Fruit fly (Drosophila melanogaster) whole organism, wandering third instar larva: ENCODE measurements around the gene CG42558.
"Not testable (repeated sequence)": the region's sequence is repeated elsewhere in the genome, so short reads cannot be mapped to it uniquely, and the experiment has no call there.

ENCODE experiments used
- Abd-B ChIP-seq: fragments of >200 bp; optimal IDR thresholded peaks from 2 replicates; lab custom pipeline; 2017; ENCODE audit warnings: missing biosample characterization, missing genetic modification characterization
- CG32264 ChIP-seq: fragments of 200-800 bp; sonication (Bioruptor generic); optimal IDR thresholded peaks from 2 replicates; lab custom pipeline; 2016; ENCODE audit warnings: missing biosample characterization, missing genetic modification characterization
- CrebA ChIP-seq: fragments of 200-800 bp; sonication (Bioruptor generic); optimal IDR thresholded peaks from 2 replicates; lab custom pipeline; 2016; ENCODE audit warnings: missing biosample characterization, mild to moderate bottlenecking, missing genetic modification characterization, borderline replicate concordance
- Dfd ChIP-seq: fragments of >200 bp; optimal IDR thresholded peaks from 2 replicates; lab custom pipeline; 2017; ENCODE audit warnings: missing biosample characterization, missing genetic modification characterization
- Dif ChIP-seq: fragments of 200-275, 200-300 bp; sonication (Bioruptor generic); optimal IDR thresholded peaks from 2 replicates; lab custom pipeline; 2018; ENCODE audit warnings: missing biosample characterization, missing genetic modification characterization; ENCODE audit not compliant: partially characterized antibody
- GATAd ChIP-seq: sonication (Bioruptor generic); optimal IDR thresholded peaks from 2 replicates; lab custom pipeline; 2016; ENCODE audit warnings: missing biosample characterization, missing genetic modification characterization
- Hr83 ChIP-seq: fragments of 200-300 bp; sonication (Bioruptor generic); optimal IDR thresholded peaks from 2 replicates; lab custom pipeline; 2016; ENCODE audit warnings: missing biosample characterization, mild to moderate bottlenecking, missing genetic modification characterization, moderate library complexity; ENCODE audit not compliant: poor library complexity, severe bottlenecking
- Jra ChIP-seq: sonication (Bioruptor generic); optimal IDR thresholded peaks from 2 replicates; lab custom pipeline; 2016; ENCODE audit warnings: missing biosample characterization, missing genetic modification characterization
- Mio ChIP-seq: sonication (Bioruptor generic); optimal IDR thresholded peaks from 2 replicates; lab custom pipeline; 2016; ENCODE audit warnings: missing biosample characterization, missing genetic modification characterization
- Myc ChIP-seq: fragments of >200 bp; optimal IDR thresholded peaks from 2 replicates; lab custom pipeline; 2017
- N ChIP-seq: fragments of >200 bp; optimal IDR thresholded peaks from 2 replicates; lab custom pipeline; 2018; ENCODE audit warnings: missing biosample characterization, missing external identifiers, missing genetic modification characterization
- Sp1 ChIP-seq: fragments of 200-800 bp; sonication (Bioruptor generic); optimal IDR thresholded peaks from 3 replicates; lab custom pipeline; 2019; ENCODE audit warnings: missing biosample characterization, mild to moderate bottlenecking, missing genetic modification characterization, moderate library complexity
- Vsx2 ChIP-seq: fragments of 200-300, 225-300 bp; sonication (Bioruptor generic); optimal IDR thresholded peaks from 2 replicates; lab custom pipeline; 2018; ENCODE audit warnings: missing biosample characterization, missing genetic modification characterization; ENCODE audit not compliant: partially characterized antibody
- dl ChIP-seq, 2 experiments: fragments of 175-275, 200-275 bp in 1 of 2; fragments of 200-275 bp in 1 of 2; sonication (Bioruptor generic); optimal IDR thresholded peaks; lab custom pipeline; 2018; ENCODE audit warnings: mild to moderate bottlenecking in 2 of 2, missing biosample characterization in 2 of 2, missing genetic modification characterization in 2 of 2, moderate library complexity in 2 of 2; ENCODE audit not compliant: partially characterized antibody in 2 of 2, insufficient read depth in 1 of 2
- dmrt93B ChIP-seq: fragments of 200-800 bp; sonication (Bioruptor generic); optimal IDR thresholded peaks from 2 replicates; lab custom pipeline; 2018; ENCODE audit warnings: missing biosample characterization, mild to moderate bottlenecking, missing genetic modification characterization
- dsf ChIP-seq: sonication (Bioruptor generic); optimal IDR thresholded peaks from 2 replicates; lab custom pipeline; 2016; ENCODE audit warnings: missing biosample characterization, missing genetic modification characterization, borderline replicate concordance
- ey ChIP-seq: fragments of 200-800 bp; sonication (Bioruptor generic); optimal IDR thresholded peaks from 2 replicates; lab custom pipeline; 2016; ENCODE audit warnings: missing biosample characterization, missing genetic modification characterization
- foxo ChIP-seq, 2 experiments: fragments of 200-800 bp; sonication (Bioruptor generic); optimal IDR thresholded peaks; 2 replicates in 1 of 2; 3 replicates in 1 of 2; lab custom pipeline; 2016 to 2017; ENCODE audit warnings: missing biosample characterization in 2 of 2, missing genetic modification characterization in 2 of 2
- fru ChIP-seq: fragments of 200-800 bp; sonication (Bioruptor generic); optimal IDR thresholded peaks from 3 replicates; lab custom pipeline; 2016; ENCODE audit warnings: missing biosample characterization, mild to moderate bottlenecking, missing genetic modification characterization
- h ChIP-seq: fragments of 200-800 bp; sonication (Bioruptor generic); optimal IDR thresholded peaks from 3 replicates; lab custom pipeline; 2016; ENCODE audit warnings: missing biosample characterization, mild to moderate bottlenecking, missing genetic modification characterization
- jim ChIP-seq: fragments of 175-275, 200-325 bp; sonication (Bioruptor generic); optimal IDR thresholded peaks from 2 replicates; lab custom pipeline; 2016; ENCODE audit warnings: missing biosample characterization, mild to moderate bottlenecking, missing genetic modification characterization
- lola ChIP-seq: fragments of >200 bp; optimal IDR thresholded peaks from 2 replicates; lab custom pipeline; 2017; ENCODE audit warnings: missing biosample characterization, missing genetic modification characterization
- pan ChIP-seq: fragments of >200 bp; optimal IDR thresholded peaks from 2 replicates; lab custom pipeline; 2017
- psq ChIP-seq: fragments of 200-800 bp; sonication (Bioruptor generic); optimal IDR thresholded peaks from 3 replicates; lab custom pipeline; 2017; ENCODE audit warnings: missing biosample characterization, mild to moderate bottlenecking, missing genetic modification characterization, moderate library complexity
- rgr ChIP-seq: fragments of 200-800 bp; sonication (Bioruptor generic); optimal IDR thresholded peaks from 3 replicates; lab custom pipeline; 2016; ENCODE audit warnings: missing biosample characterization, mild to moderate bottlenecking, missing genetic modification characterization
- sage ChIP-seq: fragments of 200-800 bp; sonication (Bioruptor generic); optimal IDR thresholded peaks from 2 replicates; lab custom pipeline; 2016; ENCODE audit warnings: missing biosample characterization, mild to moderate bottlenecking, missing genetic modification characterization
- tai ChIP-seq: sonication (Bioruptor generic); optimal IDR thresholded peaks from 2 replicates; lab custom pipeline; 2016; ENCODE audit warnings: missing biosample characterization, missing genetic modification characterization
- usp ChIP-seq: fragments of >200 bp; optimal IDR thresholded peaks from 2 replicates; lab custom pipeline; 2017; ENCODE audit warnings: missing biosample characterization, missing genetic modification characterization
- woc ChIP-seq: sonication (Bioruptor generic); optimal IDR thresholded peaks from 2 replicates; lab custom pipeline; 2016; ENCODE audit warnings: missing biosample characterization, mild to moderate bottlenecking, missing genetic modification characterization

The CG42558 gene

DNA sequence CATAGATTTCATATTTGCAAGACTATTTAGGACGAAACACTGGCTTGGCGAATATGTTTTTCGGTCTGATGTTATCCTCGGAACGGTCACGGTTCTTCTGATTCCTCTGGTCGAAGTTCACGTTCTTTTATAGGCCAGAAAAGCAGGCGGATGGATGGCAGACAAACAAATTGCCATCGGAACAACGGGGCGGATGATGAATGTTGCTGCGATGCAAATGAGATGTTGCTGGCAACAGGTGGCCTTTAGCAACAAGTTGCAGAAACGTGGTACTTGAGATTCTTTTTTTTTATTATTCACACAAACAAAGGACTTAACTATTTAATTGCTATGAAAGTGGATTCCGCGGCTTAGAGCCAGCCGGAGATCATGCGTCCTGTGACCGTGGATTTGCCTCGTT is 18.8 kb upstream of the CG42558 start, which contains the start of gene Capa:
Capa (minus strand) TSS at position 101 of the 400 bp plus-strand sequence.
- TF ChIP-seq dmrt93B (GFP tag; lab: Kevin White, UChicago) (no peak), psq (GFP tag; lab: Kevin White, UChicago) (no peak), foxo (GFP tag; optimal IDR thresholded peaks at IDR 0.05; lab: Kevin White, UChicago) (no peak), Abd-B (GFP tag; lab: Kevin White, UChicago) (no peak), Dfd (GFP tag; lab: Kevin White, UChicago) (no peak), tai (GFP tag; lab: Kevin White, UChicago) (no peak), Sp1 (GFP tag; lab: Kevin White, UChicago) (no peak), GATAd (GFP tag; lab: Kevin White, UChicago) (no peak), CrebA (GFP tag; lab: Kevin White, UChicago) (no peak)

DNA sequence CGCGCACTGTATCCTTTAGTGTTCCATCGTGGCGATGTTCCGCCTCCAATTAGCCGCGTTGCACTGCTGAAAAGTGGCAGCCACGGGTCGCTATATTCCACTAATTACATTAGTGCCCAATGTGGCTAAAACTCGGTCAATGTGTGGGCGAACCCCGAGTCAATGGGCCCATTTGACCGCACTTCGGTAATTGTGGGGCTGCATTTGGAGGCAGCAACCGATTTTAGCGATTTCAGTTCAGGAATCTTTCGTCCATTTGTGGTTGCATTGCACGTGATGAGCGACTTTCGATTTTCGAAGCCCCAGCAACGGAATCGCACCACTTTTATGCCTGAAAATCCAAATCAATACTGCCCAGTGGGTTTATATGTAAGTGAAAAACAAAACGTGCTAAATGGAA is 12.9 kb upstream of the CG42558 start, which contains the start of gene trp:
trp (minus strand) TSS at position 101 of the 400 bp plus-strand sequence.
- no peak for TF ChIP-seq pan (lab: Kevin White, UChicago)
- TF ChIP-seq ey (GFP tag; lab: Kevin White, UChicago): no peak
- TF ChIP-seq usp (GFP tag; lab: Kevin White, UChicago): no peak
- no peak for TF ChIP-seq fru (GFP tag; lab: Kevin White, UChicago)
- TF ChIP-seq N: no peak
- no peak for TF ChIP-seq Dif (GFP tag; lab: Kevin White, UChicago)
- TF ChIP-seq Mio: no peak
- no peak for TF ChIP-seq dsf (GFP tag; lab: Kevin White, UChicago)
- TF ChIP-seq dmrt93B (GFP tag; lab: Kevin White, UChicago): no peak
- TF ChIP-seq CG32264 (GFP tag; lab: Kevin White, UChicago): no peak
- TF ChIP-seq rgr (GFP tag; lab: Kevin White, UChicago): no peak
- no peak for TF ChIP-seq jim (GFP tag; lab: Kevin White, UChicago)
- TF ChIP-seq Jra (GFP tag; lab: Kevin White, UChicago): no peak
- no peak for TF ChIP-seq Vsx2

DNA sequence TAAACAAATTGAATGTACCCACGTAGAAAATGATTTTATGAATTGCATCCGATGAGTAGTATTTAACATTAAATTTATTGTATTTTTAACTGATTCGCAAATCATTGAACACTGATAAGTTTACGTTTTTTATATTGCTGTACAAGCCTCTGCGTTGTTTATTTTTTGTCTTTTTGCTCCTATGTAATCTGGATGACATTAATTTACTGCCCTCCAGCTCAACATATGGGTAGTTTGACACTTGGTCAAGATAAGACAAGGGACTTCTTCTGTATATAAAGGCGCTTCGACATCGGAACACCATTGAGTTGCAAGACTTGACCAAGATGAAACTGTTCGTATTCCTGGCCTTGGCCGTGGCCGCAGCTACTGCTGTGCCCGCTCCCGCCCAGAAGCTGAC is 11.2 kb upstream of the CG42558 start, which contains the start of gene Jon99Ciii:
Jon99Ciii (plus strand) TSS at position 301 of the 400 bp plus-strand sequence.
- not testable (repeated sequence) for TF ChIP-seq Abd-B, Hr83, Dfd (GFP tag; lab: Kevin White, UChicago)

DNA sequence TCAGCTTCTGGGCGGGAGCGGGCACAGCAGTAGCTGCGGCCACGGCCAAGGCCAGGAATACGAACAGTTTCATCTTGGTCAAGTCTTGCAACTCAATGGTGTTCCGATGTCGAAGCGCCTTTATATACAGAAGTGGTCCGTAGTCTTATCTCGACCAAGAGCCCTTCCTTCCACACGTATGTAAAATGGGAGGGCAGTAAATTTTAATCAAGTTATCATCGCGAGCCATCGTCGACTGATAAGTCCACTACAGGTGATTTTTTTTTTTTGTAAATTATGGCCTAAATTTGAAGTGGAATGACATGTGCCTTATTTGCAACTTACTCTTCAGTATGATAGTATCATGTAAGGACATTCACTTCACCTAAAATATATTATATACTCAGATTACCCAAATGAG is 8.6 kb upstream of the CG42558 start, which contains the start of gene Jon99Cii:
Jon99Cii (minus strand) TSS at position 101 of the 400 bp plus-strand sequence.
- not testable (repeated sequence) for TF ChIP-seq rgr, jim, woc (GFP tag; lab: Kevin White, UChicago)
- TF ChIP-seq, all 38 proteins: peak for 0; not testable (repeated sequence) for 38

DNA sequence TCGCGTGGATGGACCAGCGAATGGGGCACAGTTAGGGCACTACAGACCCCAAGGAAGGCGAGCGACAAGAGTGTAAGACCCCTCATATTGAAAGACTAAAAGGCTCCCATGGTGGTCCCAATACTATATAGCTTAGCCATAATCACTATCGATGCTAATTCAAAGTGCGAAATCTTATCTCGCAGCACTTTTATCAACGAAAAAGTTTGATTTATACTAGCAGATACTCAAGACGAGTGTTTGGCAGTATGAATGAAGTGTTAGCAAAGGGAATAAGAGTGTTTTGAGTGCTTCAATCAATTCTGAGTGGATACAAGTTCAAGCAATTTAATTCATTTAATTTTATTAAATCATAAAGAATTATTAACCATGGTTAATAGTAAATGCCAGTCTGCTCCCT is 7.0 kb upstream of the CG42558 start, which contains the start of gene Jon99Ci:
Jon99Ci (minus strand) TSS at position 101 of the 400 bp plus-strand sequence.
- TF ChIP-seq Hr83 (GFP tag; lab: Kevin White, UChicago): no peak
- TF ChIP-seq Vsx2: no peak

DNA sequence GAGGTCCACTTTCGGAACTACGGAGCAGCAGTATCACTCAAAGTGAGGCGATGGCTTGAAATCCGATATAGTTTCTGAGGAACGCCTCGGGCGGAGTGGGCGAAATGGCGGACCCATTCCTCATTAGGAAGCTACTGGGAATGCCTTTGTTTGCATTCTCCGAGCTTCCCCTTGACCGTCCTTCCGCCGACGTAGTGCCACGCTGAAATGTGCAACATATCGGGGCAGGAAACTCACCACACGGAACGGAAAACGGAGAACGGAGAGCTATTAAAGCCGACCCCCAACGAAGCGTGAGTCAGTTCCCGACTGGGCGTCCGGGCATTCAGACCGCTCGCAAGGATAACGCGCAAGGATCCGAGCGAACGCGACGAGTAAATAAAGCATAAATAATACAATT is 6.1 kb upstream of the CG42558 start, which contains the start of gene CG15522:
CG15522 (plus strand) TSS at position 301 of the 400 bp plus-strand sequence.
- TF ChIP-seq Sp1 (GFP tag; lab: Kevin White, UChicago): no peak
- TF ChIP-seq Myc (lab: Kevin White, UChicago): no peak
- TF ChIP-seq tai (GFP tag; lab: Kevin White, UChicago): no peak
- no peak for TF ChIP-seq sage (GFP tag; lab: Kevin White, UChicago)
- TF ChIP-seq, all 38 proteins: peak for 0

DNA sequence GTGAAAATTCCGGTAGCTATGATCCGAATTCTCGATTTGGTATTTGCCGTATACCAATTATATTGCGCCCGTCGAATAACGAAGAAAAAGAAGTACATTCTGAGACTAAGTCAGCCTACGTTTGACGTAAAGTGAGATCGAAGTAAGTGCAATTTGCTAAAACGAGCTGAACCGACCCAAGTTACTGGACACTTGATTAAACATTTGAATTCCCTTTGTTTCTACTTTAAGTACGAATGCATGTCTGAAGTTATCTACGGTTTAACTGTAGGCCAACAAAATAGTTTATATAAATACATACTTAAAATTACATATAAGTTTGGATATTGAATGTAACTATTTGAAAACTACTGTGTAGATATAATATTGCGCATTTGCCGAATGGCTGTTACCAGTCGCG is 2.8 kb upstream of the CG42558 start, which contains the start of gene alpha-Man-Ic:
alpha-Man-Ic (minus strand) TSS at position 101 of the 400 bp plus-strand sequence.
- TF ChIP-seq usp (GFP tag; lab: Kevin White, UChicago): no peak
- TF ChIP-seq lola (GFP tag; lab: Kevin White, UChicago): no peak
- no peak for TF ChIP-seq pan (lab: Kevin White, UChicago)
- TF ChIP-seq GATAd (GFP tag; lab: Kevin White, UChicago): no peak
- TF ChIP-seq Dif (GFP tag; lab: Kevin White, UChicago): no peak
- TF ChIP-seq Sp1 (GFP tag; lab: Kevin White, UChicago): no peak
- TF ChIP-seq ey (GFP tag; lab: Kevin White, UChicago): no peak
- no peak for TF ChIP-seq dl (GFP tag; optimal IDR thresholded peaks at IDR 0.05; lab: Kevin White, UChicago; ENCODE audit: insufficient read depth in 1 of 2, partially characterized antibody in 2 of 2)
- TF ChIP-seq h (GFP tag; lab: Kevin White, UChicago): no peak
